Worm (Caenorhabditis elegans) whole organism, young adult: ENCODE data around the gene tag-164.

Source experiments
- B0336.3 ChIP-seq: fragments of 200-800 bp; sonication (Bioruptor generic); IDR thresholded peaks from 2 replicates; pipeline ENCODE4 v1.3.6; 2022; ENCODE audit warnings: missing genetic modification characterization, missing compliant biosample characterization
- F10E7.11 ChIP-seq: sonication (generic microtip); optimal IDR thresholded peaks from 2 replicates; lab custom pipeline; 2017; ENCODE audit warnings: mild to moderate bottlenecking, missing genetic modification characterization, moderate library complexity, missing compliant biosample characterization
- F37B4.10 ChIP-seq: fragments of 200-800 bp; sonication (Bioruptor generic); IDR thresholded peaks from 2 replicates; pipeline ENCODE4 v1.3.6; 2022; ENCODE audit warnings: missing genetic modification characterization, missing compliant biosample characterization
- ama-1 ChIP-seq, 3 experiments: fragments of 150-350 bp in 1 of 3; sonication (generic microtip) in 2 of 3; optimal IDR thresholded peaks; 2 replicates each; lab custom pipeline; 2014 to 2018; ENCODE audit warnings: missing biosample characterization in 2 of 3, missing genetic modification characterization in 2 of 3, missing genetic modification reagents in 2 of 3
- attf-3 ChIP-seq: fragments of 200-800 bp; sonication (Bioruptor generic); conservative IDR thresholded peaks from 2 replicates; pipeline ENCODE4 v1.3.6; 2022; ENCODE audit warnings: missing genetic modification reagents, missing genetic modification characterization, missing compliant biosample characterization
- him-1 ChIP-seq: sonication (generic microtip); optimal IDR thresholded peaks from 2 replicates; lab custom pipeline; 2016; ENCODE audit warnings: missing genotype, missing genetic modification reagents, missing genetic modification characterization, missing compliant biosample characterization
- pha-4 ChIP-seq: fragments of 150-350 bp; sonication (generic microtip); optimal IDR thresholded peaks from 2 replicates; lab custom pipeline; 2014; ENCODE audit warnings: missing biosample characterization, missing genetic modification reagents, missing genetic modification characterization
- rec-8 ChIP-seq, 2 experiments: sonication (generic microtip); optimal IDR thresholded peaks; 2 replicates each; lab custom pipeline; 2016; ENCODE audit warnings: mild to moderate bottlenecking in 2 of 2, missing genetic modification characterization in 2 of 2, missing genetic modification reagents in 2 of 2, missing genotype in 2 of 2, missing biosample characterization in 1 of 2, missing compliant biosample characterization in 1 of 2, moderate library complexity in 1 of 2
- repo-1 ChIP-seq: sonication (generic microtip); optimal IDR thresholded peaks from 2 replicates; lab custom pipeline; 2017; ENCODE audit warnings: mild to moderate bottlenecking, missing genetic modification characterization, missing compliant biosample characterization
- sea-2 ChIP-seq: fragments of 200-800 bp; sonication (Bioruptor generic); IDR thresholded peaks from 2 replicates; pipeline ENCODE4 v1.3.6; 2022; ENCODE audit warnings: missing genetic modification characterization, missing compliant biosample characterization
- unc-62 ChIP-seq: fragments of 150-350 bp; optimal IDR thresholded peaks from 2 replicates; lab custom pipeline; 2014; ENCODE audit warnings: missing biosample characterization, missing genetic modification reagents, missing genetic modification characterization

ce11 chrIII:13495571-13495970, 36.2 kb downstream of the tag-164 start, which contains the start of gene T28A8.2:
- TF ChIP-seq repo-1 (tag; lab: Kevin White, UChicago), result no peak
- no peak for TF ChIP-seq attf-3 (GFP tag; lab: Robert Waterston, UW)
- TF ChIP-seq pha-4 (tag; lab: Kevin White, UChicago), result no peak
- no peak for TF ChIP-seq him-1 (tag; lab: Kevin White, UChicago)
- TF ChIP-seq unc-62, result no peak
- TF ChIP-seq B0336.3 (GFP tag; lab: Robert Waterston, UW), result no peak
- TF ChIP-seq F37B4.10 (GFP tag; lab: Robert Waterston, UW), result no peak
- no peak for TF ChIP-seq F10E7.11 (tag; lab: Kevin White, UChicago)
- TF ChIP-seq rec-8 (tag; optimal IDR thresholded peaks at IDR 0.05; lab: Kevin White, UChicago), result no peak
- no peak for TF ChIP-seq sea-2 (GFP tag; lab: Robert Waterston, UW)
- TF ChIP-seq ama-1 (optimal IDR thresholded peaks at IDR 0.05; lab: Kevin White, UChicago), result no peak
- TF ChIP-seq ama-1 (GFP tag; optimal IDR thresholded peaks at IDR 0.05; lab: Kevin White, UChicago), result no peak
